Worm (Caenorhabditis elegans): ENCODE measurements around the gene Y22D7AL.15.

Gene Y22D7AL.15

DNA sequence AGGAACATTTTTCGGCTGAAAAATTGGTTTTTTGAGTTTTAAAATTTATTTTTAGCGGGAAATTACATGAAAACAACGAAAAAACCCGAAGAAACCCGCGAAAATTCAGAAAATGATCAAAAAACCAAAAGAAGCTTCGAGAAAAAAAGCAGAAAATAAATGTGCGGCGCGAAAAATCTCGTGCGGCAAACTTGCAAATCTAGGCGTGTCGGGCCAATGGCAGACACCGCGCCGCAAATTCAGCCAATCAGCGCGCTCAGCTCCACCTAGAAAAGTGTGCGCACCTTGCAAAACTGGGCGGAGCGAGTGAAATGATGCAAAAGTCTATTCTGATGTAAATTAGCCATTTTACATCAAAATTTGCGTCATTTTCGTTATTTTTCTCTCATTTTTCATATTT is 40.7 kb downstream of the Y22D7AL.15 start, which contains the start of gene Y22D7AL.10 (continued):
- TF ChIP-seq pha-2 (tag; optimal IDR thresholded peaks at IDR 0.05): peak; percentile 84
- TF ChIP-seq tbx-7 (tag; optimal IDR thresholded peaks at IDR 0.05): peak; percentile 66
- TF ChIP-seq unc-55 (GFP tag; optimal IDR thresholded peaks at IDR 0.05): no peak
- TF ChIP-seq ceh-24 (tag; optimal IDR thresholded peaks at IDR 0.05): peak; percentile 16
- TF ChIP-seq hlh-6 (tag; optimal IDR thresholded peaks at IDR 0.05): peak; percentile 82
- TF ChIP-seq sdc-2 (tag; optimal IDR thresholded peaks at IDR 0.05): peak; percentile 73
- peak; percentile 93 for TF ChIP-seq elt-2 (tag; optimal IDR thresholded peaks at IDR 0.05)
- TF ChIP-seq nhr-232 (tag; optimal IDR thresholded peaks at IDR 0.05): peak; percentile 59
- peak; percentile 57 for TF ChIP-seq lim-6 (tag; optimal IDR thresholded peaks at IDR 0.05)
- 0 out of 2 replicates have a peak, but pooled peaks have one; percentile 45 for TF ChIP-seq unc-3 (GFP tag; conservative IDR thresholded peaks at IDR 0.05)
- peak; percentile 82 for TF ChIP-seq unc-3 (tag; optimal IDR thresholded peaks at IDR 0.05)
- TF ChIP-seq dmd-4 (tag; optimal IDR thresholded peaks at IDR 0.05; ENCODE audit: borderline replicate concordance): peak; percentile 41
- peak; percentile 36 for TF ChIP-seq npax-4 (tag; optimal IDR thresholded peaks at IDR 0.05)
- peak; percentile 74 for TF ChIP-seq gmeb-2 (tag; optimal IDR thresholded peaks at IDR 0.05)
- peak; percentile 100 for TF ChIP-seq nfya-1 (tag; optimal IDR thresholded peaks at IDR 0.05)
- TF ChIP-seq tbx-2 (tag; optimal IDR thresholded peaks at IDR 0.05): peak; percentile 97
- peak; percentile 80 for TF ChIP-seq pqm-1 (tag; optimal IDR thresholded peaks at IDR 0.05)
- TF ChIP-seq ceh-34 (tag; optimal IDR thresholded peaks at IDR 0.05): peak; percentile 95
- TF ChIP-seq ref-2 (tag; optimal IDR thresholded peaks at IDR 0.05): peak; percentile 97
- peak; percentile 28 for TF ChIP-seq hlh-13 (GFP tag; optimal IDR thresholded peaks at IDR 0.05)
- TF ChIP-seq mec-3 (tag; optimal IDR thresholded peaks at IDR 0.05; ENCODE audit: borderline replicate concordance): no peak
- TF ChIP-seq pha-4 (tag; optimal IDR thresholded peaks at IDR 0.05): no peak
- peak; percentile 54 for TF ChIP-seq sox-4 (tag; optimal IDR thresholded peaks at IDR 0.05)
- peak; percentile 48 for TF ChIP-seq zip-5 (tag; optimal IDR thresholded peaks at IDR 0.05)
- peak; percentile 72 for TF ChIP-seq T23F11.4 (GFP tag; optimal IDR thresholded peaks at IDR 0.05)

DNA sequence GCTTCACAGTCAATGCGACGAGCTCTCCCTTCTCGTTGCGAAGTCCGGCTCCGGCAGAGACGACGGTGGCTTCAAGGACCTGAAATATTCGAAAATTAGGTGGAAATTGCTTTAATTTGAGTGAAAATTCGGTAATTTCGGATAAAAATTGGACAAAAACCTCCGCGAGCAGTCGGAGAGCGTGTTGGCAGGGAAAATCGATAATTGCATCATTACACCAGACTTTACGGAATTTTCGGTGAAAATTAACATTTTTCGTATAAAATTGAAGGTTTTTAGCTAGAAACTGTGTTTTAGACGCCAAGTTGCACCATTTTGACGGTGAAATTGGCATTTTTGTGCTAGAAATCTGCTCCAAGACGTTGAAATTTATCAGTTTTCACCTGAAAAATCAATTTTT is 41.4 kb downstream of the Y22D7AL.15 start:
- TF ChIP-seq mec-3 (tag; optimal IDR thresholded peaks at IDR 0.05; ENCODE audit: borderline replicate concordance): no peak
- peak; percentile 45 for TF ChIP-seq ceh-48 (tag; optimal IDR thresholded peaks at IDR 0.05)

DNA sequence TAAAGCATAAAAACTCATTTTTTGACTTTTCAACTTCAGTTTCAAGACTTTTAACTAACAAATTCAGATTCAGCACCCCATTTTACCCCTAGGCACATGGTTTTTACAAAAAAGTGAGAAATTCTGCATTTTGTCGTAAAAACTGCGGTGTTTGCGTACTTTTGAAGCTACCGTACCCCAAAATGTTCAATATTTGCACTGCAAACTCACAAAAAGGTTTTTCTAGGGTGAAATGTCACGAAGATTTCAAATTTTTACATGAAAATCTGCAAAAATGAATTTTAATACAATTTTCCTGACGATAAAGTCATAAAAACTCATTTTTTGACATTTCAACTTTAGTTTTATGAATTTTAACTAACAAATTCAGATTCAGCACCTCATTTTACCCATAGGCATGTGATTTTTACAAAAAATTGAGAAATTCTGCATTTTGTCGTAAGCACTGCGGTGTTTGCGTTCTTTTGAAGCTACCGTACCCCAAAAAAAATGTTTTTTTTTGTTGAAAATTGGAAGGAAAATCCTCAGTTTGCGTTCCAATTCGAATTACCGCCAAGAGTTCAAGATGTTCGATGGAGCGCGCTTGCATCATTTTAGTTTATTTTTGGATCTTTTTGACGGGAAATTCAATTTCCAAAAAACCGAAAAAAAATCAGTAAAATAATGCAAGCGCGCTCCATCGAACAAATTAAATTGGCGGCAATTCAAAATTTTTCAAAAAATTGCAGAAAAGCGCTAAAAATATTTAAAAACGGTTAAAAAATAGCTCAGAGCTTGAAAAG is 43.2 kb downstream of the Y22D7AL.15 start:
- no peak for TF ChIP-seq ceh-34 (tag; optimal IDR thresholded peaks at IDR 0.05)
- no peak for TF ChIP-seq madf-2 (tag; optimal IDR thresholded peaks at IDR 0.05)
- peak; percentile 28 for TF ChIP-seq gmeb-2 (tag; optimal IDR thresholded peaks at IDR 0.05)
- TF ChIP-seq ceh-18 (tag; optimal IDR thresholded peaks at IDR 0.05): no peak
- TF ChIP-seq dmd-4 (tag; optimal IDR thresholded peaks at IDR 0.05; ENCODE audit: borderline replicate concordance): no peak

DNA sequence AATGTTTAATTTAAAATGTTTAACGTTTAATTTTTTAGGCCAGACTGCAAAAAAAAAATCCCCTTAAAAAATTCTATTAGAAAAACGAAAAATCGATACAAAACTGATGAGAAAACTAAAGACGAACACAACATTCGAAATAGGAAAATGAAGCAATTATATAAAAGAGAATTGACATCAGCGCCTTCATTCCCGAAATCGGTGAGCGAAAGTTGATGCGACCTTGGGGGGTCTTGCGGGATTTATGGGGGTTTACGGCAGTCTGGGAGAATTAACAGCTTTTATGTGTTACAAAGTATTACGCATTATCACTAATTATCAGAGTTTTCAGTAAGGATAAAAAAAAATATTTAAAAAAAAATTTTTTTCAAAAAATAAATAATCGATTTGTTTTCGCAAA is 45.3 kb downstream of the Y22D7AL.15 start:
- no peak for TF ChIP-seq mec-3 (tag; optimal IDR thresholded peaks at IDR 0.05; ENCODE audit: borderline replicate concordance)
- no peak for TF ChIP-seq ceh-19 (GFP tag; optimal IDR thresholded peaks at IDR 0.05)
- no peak for TF ChIP-seq gmeb-2 (tag; optimal IDR thresholded peaks at IDR 0.05)
- TF ChIP-seq lin-11 (tag; optimal IDR thresholded peaks at IDR 0.05): no peak
- no peak for TF ChIP-seq C38D4.7 (GFP tag; optimal IDR thresholded peaks at IDR 0.05)
- TF ChIP-seq nhr-11 (tag; optimal IDR thresholded peaks at IDR 0.05): no peak
- no peak for TF ChIP-seq tbx-2 (tag; optimal IDR thresholded peaks at IDR 0.05)
- TF ChIP-seq unc-55 (GFP tag; optimal IDR thresholded peaks at IDR 0.05): no peak
- no peak for TF ChIP-seq unc-42 (tag; optimal IDR thresholded peaks at IDR 0.05)
- TF ChIP-seq ref-2 (tag; optimal IDR thresholded peaks at IDR 0.05): no peak
- no peak for TF ChIP-seq hlh-15 (tag; optimal IDR thresholded peaks at IDR 0.05)
- TF ChIP-seq elt-2 (tag; optimal IDR thresholded peaks at IDR 0.05): no peak
- no peak for TF ChIP-seq ceh-2 (tag; optimal IDR thresholded peaks at IDR 0.05)
- TF ChIP-seq pax-1 (tag; optimal IDR thresholded peaks at IDR 0.05): no peak
- no peak for TF ChIP-seq ceh-22 (tag; optimal IDR thresholded peaks at IDR 0.05)
- TF ChIP-seq npax-4 (tag; optimal IDR thresholded peaks at IDR 0.05): no peak
- no peak for TF ChIP-seq F13H6.1 (tag; optimal IDR thresholded peaks at IDR 0.05)
- no peak for TF ChIP-seq K09A11.1 (tag; optimal IDR thresholded peaks at IDR 0.05; ENCODE audit: insufficient read depth)
- no peak for TF ChIP-seq ceh-14 (tag; optimal IDR thresholded peaks at IDR 0.05)
